Worm (Caenorhabditis elegans): ENCODE data around the gene C50E3.6.

C50E3.6 gene

ce11 chrV:7603404-7603803, 13.1 kb upstream of the C50E3.6 start, which contains the start of gene C50E3.11:
C50E3.11 (minus strand) TSS chrV:7603486.
- TF ChIP-seq unc-3 (GFP tag; conservative IDR thresholded peaks at IDR 0.05) (no peak), unc-3 (tag; optimal IDR thresholded peaks at IDR 0.05) (no peak), ref-2 (tag; optimal IDR thresholded peaks at IDR 0.05) (no peak), sox-4 (tag; optimal IDR thresholded peaks at IDR 0.05) (no peak), pha-4 (tag; optimal IDR thresholded peaks at IDR 0.05) (no peak), dve-1 (tag; optimal IDR thresholded peaks at IDR 0.05) (no peak), dmd-4 (tag; optimal IDR thresholded peaks at IDR 0.05; ENCODE audit: borderline replicate concordance) (no peak), gmeb-2 (tag; optimal IDR thresholded peaks at IDR 0.05) (no peak), ceh-48 (tag; optimal IDR thresholded peaks at IDR 0.05) (no peak), pax-1 (tag; optimal IDR thresholded peaks at IDR 0.05) (no peak), lim-6 (tag; optimal IDR thresholded peaks at IDR 0.05) (no peak), ceh-34 (tag; optimal IDR thresholded peaks at IDR 0.05) (no peak), C38D4.7 (GFP tag; optimal IDR thresholded peaks at IDR 0.05) (no peak), zip-5 (tag; optimal IDR thresholded peaks at IDR 0.05) (no peak), pat-9 (tag; optimal IDR thresholded peaks at IDR 0.05) (no peak), fax-1 (tag; optimal IDR thresholded peaks at IDR 0.05) (no peak), syd-9 (tag; optimal IDR thresholded peaks at IDR 0.05) (no peak)

DNA sequence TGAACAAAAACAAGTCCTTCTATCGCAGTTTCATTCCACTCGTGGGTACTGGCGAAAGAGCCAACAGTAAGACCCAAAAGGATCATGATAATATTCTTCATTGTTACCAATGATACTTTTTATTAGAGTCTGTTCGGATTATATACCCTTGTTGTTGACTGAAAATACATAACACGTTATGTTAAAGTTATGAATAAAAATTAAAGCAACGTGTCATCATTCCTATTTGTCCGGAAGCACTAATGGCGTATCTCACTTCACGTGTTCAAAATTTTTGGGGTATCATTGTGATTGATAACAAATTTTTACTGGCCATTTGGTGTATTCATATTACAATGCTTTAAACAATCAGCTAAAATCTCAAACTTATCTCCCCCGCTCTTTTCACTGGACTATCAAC, 11.1 kb upstream of the C50E3.6 start, which contains the start of gene scl-26:
Gene scl-26, minus strand, starts transcription at position 101 of the 400 bp plus-strand sequence.
- TF ChIP-seq ceh-31 (tag; optimal IDR thresholded peaks at IDR 0.05) (no peak), pat-9 (tag; optimal IDR thresholded peaks at IDR 0.05) (no peak), T23F11.4 (GFP tag; optimal IDR thresholded peaks at IDR 0.05) (no peak), nfya-1 (tag; optimal IDR thresholded peaks at IDR 0.05) (no peak), ref-2 (tag; optimal IDR thresholded peaks at IDR 0.05) (no peak), sox-4 (tag; optimal IDR thresholded peaks at IDR 0.05) (no peak), dmd-4 (tag; optimal IDR thresholded peaks at IDR 0.05; ENCODE audit: borderline replicate concordance) (no peak), ahr-1 (tag; optimal IDR thresholded peaks at IDR 0.05) (no peak), mec-3 (tag; optimal IDR thresholded peaks at IDR 0.05; ENCODE audit: borderline replicate concordance) (no peak), hlh-30 (tag; optimal IDR thresholded peaks at IDR 0.05; ENCODE audit: insufficient read depth) (no peak), ceh-14 (tag; optimal IDR thresholded peaks at IDR 0.05) (no peak)

ce11 chrV:7600149-7600548, 9.8 kb upstream of the C50E3.6 start, which contains the start of gene C50E3.9:
C50E3.9 (minus strand) TSS chrV:7600249.
- TF ChIP-seq ceh-30 (tag; optimal IDR thresholded peaks at IDR 0.05): no peak
- no peak for TF ChIP-seq che-1 (tag; optimal IDR thresholded peaks at IDR 0.05)
- no peak for TF ChIP-seq unc-42 (tag; optimal IDR thresholded peaks at IDR 0.05)

DNA sequence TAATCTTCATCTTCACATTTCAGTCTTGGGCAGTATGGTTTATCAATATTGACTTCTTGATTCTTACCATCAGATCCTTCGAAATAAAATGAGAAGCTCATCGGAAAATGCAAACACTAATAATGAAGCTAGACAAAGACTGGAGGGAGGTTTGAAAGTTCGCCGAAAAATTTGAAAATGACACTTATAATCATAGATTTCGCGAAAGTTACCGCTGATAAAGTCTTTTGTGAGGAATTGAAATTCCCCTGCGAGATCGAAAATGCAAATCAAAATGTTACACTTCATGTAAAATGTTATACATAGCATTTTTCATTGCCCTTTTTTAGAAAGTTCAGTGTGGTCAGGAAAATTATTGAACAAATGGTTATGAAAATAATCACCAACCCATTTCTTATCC, 7.9 kb upstream of the C50E3.6 start, which contains the start of gene C50E3.7:
Gene C50E3.7, minus strand, starts transcription at position 101 of the 400 bp plus-strand sequence.
- TF ChIP-seq sox-4 (tag; optimal IDR thresholded peaks at IDR 0.05): no peak
- TF ChIP-seq pros-1 (tag; optimal IDR thresholded peaks at IDR 0.05): no peak
- TF ChIP-seq ceh-2 (tag; optimal IDR thresholded peaks at IDR 0.05): no peak
- TF ChIP-seq ztf-16 (tag; optimal IDR thresholded peaks at IDR 0.05): no peak
- no peak for TF ChIP-seq C38D4.7 (GFP tag; optimal IDR thresholded peaks at IDR 0.05)
- TF ChIP-seq T23F11.4 (GFP tag; optimal IDR thresholded peaks at IDR 0.05): no peak
- TF ChIP-seq gmeb-2 (tag; optimal IDR thresholded peaks at IDR 0.05): no peak
- TF ChIP-seq madf-2 (tag; optimal IDR thresholded peaks at IDR 0.05): no peak
- TF ChIP-seq unc-86 (tag; optimal IDR thresholded peaks at IDR 0.05): no peak
- no peak for TF ChIP-seq eyg-1 (tag; optimal IDR thresholded peaks at IDR 0.05)
- TF ChIP-seq dve-1 (tag; optimal IDR thresholded peaks at IDR 0.05): no peak
- no peak for TF ChIP-seq pha-2 (tag; optimal IDR thresholded peaks at IDR 0.05)
- TF ChIP-seq elt-2 (tag; optimal IDR thresholded peaks at IDR 0.05): no peak
- TF ChIP-seq unc-55 (GFP tag; optimal IDR thresholded peaks at IDR 0.05): no peak
- TF ChIP-seq nfya-1 (tag; optimal IDR thresholded peaks at IDR 0.05): no peak

Data from whole organism, late embryonic.